Worm (Caenorhabditis elegans) whole organism, young adult: ENCODE results near the gene Y52E8A.3.

Experiments used
- B0261.1 ChIP-seq: sonication (generic microtip); optimal IDR thresholded peaks from 2 replicates; lab custom pipeline; 2016; ENCODE audit warnings: mild to moderate bottlenecking, missing genetic modification characterization, moderate library complexity, missing compliant biosample characterization
- C17E4.6 ChIP-seq: fragments of 200-800 bp; sonication (Bioruptor generic); IDR thresholded peaks from 2 replicates; pipeline ENCODE4 v1.3.6; 2022; ENCODE audit warnings: missing genetic modification reagents, missing genetic modification characterization, missing compliant biosample characterization
- F37B4.10 ChIP-seq: fragments of 200-800 bp; sonication (Bioruptor generic); IDR thresholded peaks from 2 replicates; pipeline ENCODE4 v1.3.6; 2022; ENCODE audit warnings: missing genetic modification characterization, missing compliant biosample characterization
- F39B2.1 ChIP-seq: fragments of 200-800 bp; sonication (Bioruptor generic); IDR thresholded peaks from 2 replicates; pipeline ENCODE4 v1.3.6; 2022; ENCODE audit warnings: missing genetic modification reagents, missing genetic modification characterization, missing compliant biosample characterization
- K11D2.4 ChIP-seq: fragments of 200-800 bp; sonication (Bioruptor generic); IDR thresholded peaks from 2 replicates; pipeline ENCODE4 v1.3.6; 2022; ENCODE audit warnings: missing genetic modification reagents, missing genetic modification characterization, missing compliant biosample characterization
- T26A5.8 ChIP-seq: sonication (generic microtip); optimal IDR thresholded peaks from 2 replicates; lab custom pipeline; 2016; ENCODE audit warnings: missing genetic modification characterization, missing compliant biosample characterization
- Y53G8AR.9 ChIP-seq: fragments of 200-800 bp; sonication (Bioruptor generic); conservative IDR thresholded peaks from 2 replicates; pipeline ENCODE4 v1.3.6; 2022; ENCODE audit warnings: missing genetic modification reagents, missing genetic modification characterization, missing compliant biosample characterization
- Y67H2A.10 ChIP-seq: fragments of 200-800 bp; sonication (Bioruptor generic); conservative IDR thresholded peaks from 2 replicates; pipeline ENCODE4 v1.3.6; 2022; ENCODE audit warnings: missing genetic modification reagents, missing genetic modification characterization, missing compliant biosample characterization
- athp-1 ChIP-seq: sonication (generic microtip); optimal IDR thresholded peaks from 2 replicates; lab custom pipeline; 2017; ENCODE audit warnings: mild to moderate bottlenecking, missing genetic modification characterization, missing compliant biosample characterization
- attf-6 ChIP-seq: fragments of 200-800 bp; sonication (Bioruptor generic); IDR thresholded peaks from 2 replicates; pipeline ENCODE4 v1.3.6; 2022; ENCODE audit warnings: missing genetic modification reagents, missing genetic modification characterization, missing compliant biosample characterization
- ceh-100 ChIP-seq: fragments of 200-800 bp; sonication (Bioruptor generic); IDR thresholded peaks from 2 replicates; pipeline ENCODE4 v1.3.6; 2022; ENCODE audit warnings: missing genetic modification reagents, missing genetic modification characterization, missing compliant biosample characterization
- ceh-58 ChIP-seq: fragments of 200-800 bp; sonication (Bioruptor generic); IDR thresholded peaks from 2 replicates; pipeline ENCODE4 v1.3.6; 2022; ENCODE audit warnings: missing genetic modification characterization, missing compliant biosample characterization
- dpl-1 ChIP-seq: fragments of 150-350 bp; optimal IDR thresholded peaks from 2 replicates; lab custom pipeline; 2014; ENCODE audit warnings: missing biosample characterization, missing genetic modification reagents, missing genetic modification characterization
- hlh-26 ChIP-seq: fragments of 200-800 bp; sonication (Bioruptor generic); conservative IDR thresholded peaks from 2 replicates; pipeline ENCODE4 v1.3.6; 2022; ENCODE audit warnings: missing genetic modification reagents, missing genetic modification characterization, missing compliant biosample characterization
- hmg-1.2 ChIP-seq: fragments of 200-800 bp; sonication (Bioruptor generic); IDR thresholded peaks from 2 replicates; pipeline ENCODE4 v1.3.6; 2022; ENCODE audit warnings: missing genetic modification reagents, missing genetic modification characterization, missing compliant biosample characterization
- lin-40 ChIP-seq: sonication (generic microtip); optimal IDR thresholded peaks from 2 replicates; lab custom pipeline; 2016; ENCODE audit warnings: missing genetic modification characterization, mild to moderate bottlenecking, missing compliant biosample characterization, missing genotype, missing genetic modification reagents
- madf-6 ChIP-seq: fragments of 200-800 bp; sonication (Bioruptor generic); IDR thresholded peaks from 2 replicates; pipeline ENCODE4 v1.3.6; 2022; ENCODE audit warnings: missing genetic modification reagents, missing genetic modification characterization, missing compliant biosample characterization
- mcd-1 ChIP-seq: fragments of 200-800 bp; sonication (Bioruptor generic); IDR thresholded peaks from 2 replicates; pipeline ENCODE4 v1.3.6; 2022; ENCODE audit warnings: missing genetic modification reagents, missing genetic modification characterization, missing compliant biosample characterization
- mxl-1 ChIP-seq: sonication (generic microtip); optimal IDR thresholded peaks from 2 replicates; lab custom pipeline; 2016; ENCODE audit warnings: missing genetic modification characterization, missing compliant biosample characterization
- nfya-2 ChIP-seq: fragments of 200-800 bp; sonication (Bioruptor generic); IDR thresholded peaks from 2 replicates; pipeline ENCODE4 v1.3.6; 2022; ENCODE audit warnings: missing genetic modification reagents, missing genetic modification characterization, missing compliant biosample characterization
- nfyb-1 ChIP-seq: fragments of 200-800 bp; sonication (Bioruptor generic); IDR thresholded peaks from 2 replicates; pipeline ENCODE4 v1.3.6; 2022; ENCODE audit warnings: missing genetic modification reagents, missing genetic modification characterization, missing compliant biosample characterization
- nhr-80 ChIP-seq: sonication (generic microtip); optimal IDR thresholded peaks from 2 replicates; lab custom pipeline; 2016; ENCODE audit warnings: missing genetic modification characterization, missing compliant biosample characterization
- nhr-90 ChIP-seq: sonication (generic microtip); optimal IDR thresholded peaks from 2 replicates; lab custom pipeline; 2016; ENCODE audit warnings: missing genotype, mild to moderate bottlenecking, missing genetic modification characterization, missing compliant biosample characterization
- rec-8 ChIP-seq, 2 experiments: sonication (generic microtip); optimal IDR thresholded peaks; 2 replicates each; lab custom pipeline; 2016; ENCODE audit warnings: mild to moderate bottlenecking in 2 of 2, missing genetic modification characterization in 2 of 2, missing genetic modification reagents in 2 of 2, missing genotype in 2 of 2, missing biosample characterization in 1 of 2, missing compliant biosample characterization in 1 of 2, moderate library complexity in 1 of 2
- snpc-4 ChIP-seq, 5 experiments: fragments of 150-350 bp in 1 of 5; sonication (generic microtip) in 4 of 5; optimal IDR thresholded peaks; 2 replicates each; lab custom pipeline; 2014 to 2018; ENCODE audit warnings: missing genetic modification characterization in 5 of 5, missing biosample characterization in 3 of 5, antibody characterized with exemption in 2 of 5, mild to moderate bottlenecking in 2 of 5, missing compliant biosample characterization in 2 of 5, missing genotype in 2 of 5, moderate library complexity in 2 of 5, missing genetic modification reagents in 1 of 5
- sptf-2 ChIP-seq: fragments of 200-800 bp; sonication (Bioruptor generic); optimal IDR thresholded peaks from 2 replicates; lab custom pipeline; 2018; ENCODE audit warnings: mild to moderate bottlenecking, missing genetic modification characterization, missing compliant biosample characterization
- tlf-1 ChIP-seq: fragments of 200-800 bp; sonication (Bioruptor generic); optimal IDR thresholded peaks from 2 replicates; lab custom pipeline; 2018; ENCODE audit warnings: mild to moderate bottlenecking, missing genetic modification characterization, missing compliant biosample characterization
- zfh-2 ChIP-seq: fragments of 200-800 bp; sonication (Bioruptor generic); conservative IDR thresholded peaks from 2 replicates; pipeline ENCODE4 v1.3.6; 2022; ENCODE audit warnings: missing genetic modification reagents, missing genetic modification characterization, missing compliant biosample characterization
- ztf-22 ChIP-seq: fragments of 200-800 bp; sonication (Bioruptor generic); optimal IDR thresholded peaks from 2 replicates; lab custom pipeline; 2018; ENCODE audit warnings: mild to moderate bottlenecking, missing genetic modification characterization, moderate library complexity, missing compliant biosample characterization
- ztf-6 ChIP-seq: fragments of 200-800 bp; sonication (Bioruptor generic); IDR thresholded peaks from 2 replicates; pipeline ENCODE4 v1.3.6; 2022; ENCODE audit warnings: missing genetic modification reagents, missing genetic modification characterization, missing compliant biosample characterization

Gene Y52E8A.3

ce11 chrII:4306921-4307630 lies at the start of gene Y52E8A.3:
Gene Y52E8A.3 (minus strand): TSS chrII:4306971.
- no peak for TF ChIP-seq ztf-6
- TF ChIP-seq ceh-100 (GFP tag; lab: Robert Waterston, UW) = no peak
- TF ChIP-seq lin-40 (tag; lab: Kevin White, UChicago) = no peak
- no peak for TF ChIP-seq attf-6 (GFP tag; lab: Robert Waterston, UW)
- no peak for TF ChIP-seq ztf-22 (GFP tag; lab: Kevin White, UChicago)
- TF ChIP-seq ceh-58 = no peak
- TF ChIP-seq athp-1 = no peak
- TF ChIP-seq mcd-1 (GFP tag; lab: Robert Waterston, UW) = no peak
- no peak for TF ChIP-seq dpl-1

ce11 chrII:4355217-4355616 lies 48.4 kb upstream of the Y52E8A.3 start, which contains the start of the genes H20J04.7 and H20J04.1:
Gene H20J04.7 (minus strand): TSS chrII:4355317.
Gene H20J04.1 (plus strand): TSS chrII:4355613.
- TF ChIP-seq nfya-2 (GFP tag; lab: Robert Waterston, UW) (no peak), snpc-4 (GFP tag; optimal IDR thresholded peaks at IDR 0.05; lab: Kevin White, UChicago) (no peak), snpc-4 (tag; optimal IDR thresholded peaks at IDR 0.05; lab: Kevin White, UChicago) (no peak), ceh-100 (GFP tag; lab: Robert Waterston, UW) (no peak), nhr-80 (tag; lab: Kevin White, UChicago) (no peak), B0261.1 (tag; lab: Kevin White, UChicago) (no peak), tlf-1 (no peak), sptf-2 (GFP tag; lab: Kevin White, UChicago) (no peak), madf-6 (GFP tag; lab: Robert Waterston, UW) (no peak), F39B2.1 (no peak), F37B4.10 (GFP tag; lab: Robert Waterston, UW) (no peak), Y53G8AR.9 (no peak)

ce11 chrII:4350888-4351287 lies 44.1 kb upstream of the Y52E8A.3 start, which contains the start of gene H20J04.9:
Gene H20J04.9 (plus strand): TSS chrII:4351188.
- TF ChIP-seq Y67H2A.10 (GFP tag; lab: Robert Waterston, UW) (no peak), nhr-90 (no peak), C17E4.6 (GFP tag; lab: Robert Waterston, UW) (no peak), attf-6 (GFP tag; lab: Robert Waterston, UW) (no peak), nfyb-1 (GFP tag; lab: Robert Waterston, UW) (no peak)

ce11 chrII:4344317-4344716 lies 37.5 kb upstream of the Y52E8A.3 start:
- TF ChIP-seq T26A5.8 (tag; lab: Kevin White, UChicago) (no peak), mxl-1 (tag; lab: Kevin White, UChicago) (no peak), nhr-80 (tag; lab: Kevin White, UChicago) (no peak), rec-8 (tag; optimal IDR thresholded peaks at IDR 0.05; lab: Kevin White, UChicago) (no peak), hlh-26 (no peak), hmg-1.2 (GFP tag; lab: Robert Waterston, UW) (no peak), zfh-2 (GFP tag; lab: Robert Waterston, UW) (peak; percentile 84)

ce11 chrII:4341484-4341883 lies 34.7 kb upstream of the Y52E8A.3 start:
- no peak for TF ChIP-seq K11D2.4 (GFP tag; lab: Robert Waterston, UW)
- peak; percentile 90 for TF ChIP-seq nfyb-1 (GFP tag; lab: Robert Waterston, UW)
